Fruit fly (Drosophila melanogaster): ENCODE measurements around the gene clumsy.
A peak's percentile ranks its signal among the peaks of the same experiment; 100 is the strongest.

Gene clumsy

DNA sequence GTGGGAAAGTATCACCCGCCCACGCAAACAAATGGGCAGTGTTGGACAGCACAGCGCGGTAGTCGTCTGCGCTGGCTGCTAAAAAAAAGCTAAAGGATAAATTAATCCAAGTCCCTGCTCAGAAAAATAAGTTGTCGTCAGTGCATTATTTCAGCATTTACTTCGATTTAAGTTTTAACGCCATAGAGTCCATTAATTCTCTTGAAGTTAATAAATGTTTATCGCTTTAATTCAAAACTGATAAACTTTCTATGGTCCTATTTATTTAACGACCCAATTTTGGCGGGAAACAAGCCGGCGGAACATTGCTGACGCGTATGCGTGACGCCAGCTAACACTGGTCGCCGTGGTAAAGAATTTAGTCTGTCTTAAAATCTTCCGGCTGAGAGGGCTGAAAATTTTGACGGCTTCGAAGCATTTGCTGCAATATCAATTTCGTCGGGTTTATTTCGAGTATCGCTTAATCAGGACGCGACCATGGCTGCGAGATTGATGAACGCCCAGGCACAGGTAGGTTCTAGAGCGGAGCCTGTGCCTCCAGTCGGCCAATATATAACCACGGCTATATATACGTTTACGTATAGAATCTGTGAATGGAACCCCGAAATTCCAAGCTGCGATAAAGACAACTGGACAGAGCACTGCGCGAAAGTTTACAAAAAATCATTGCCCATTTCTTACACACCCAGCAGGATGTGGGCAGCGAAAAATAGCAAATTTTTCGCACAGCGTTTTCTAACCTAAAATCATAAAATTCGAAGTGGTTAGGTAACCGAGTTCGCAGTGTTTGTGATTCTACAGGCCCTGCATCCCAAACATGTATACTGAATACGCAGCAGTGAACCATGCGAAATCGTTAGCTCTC lies 37.8 kb upstream of the clumsy start, which contains the start of the genes mAcon1, CG43345 and CG43346 (continued):
- TF ChIP-seq dsx (GFP tag; optimal IDR thresholded peaks at IDR 0.05; ENCODE audit: poor library complexity, severe bottlenecking): no peak
- no peak for TF ChIP-seq CG32006 (GFP tag; optimal IDR thresholded peaks at IDR 0.05)
- TF ChIP-seq CG31627 (GFP tag; optimal IDR thresholded peaks at IDR 0.05): peak; percentile 94
- peak; percentile 84 for TF ChIP-seq OdsH (GFP tag; optimal IDR thresholded peaks at IDR 0.05)
- TF ChIP-seq Met (GFP tag; optimal IDR thresholded peaks at IDR 0.05): no peak
- peak; percentile 83 for TF ChIP-seq Eip75B (GFP tag; optimal IDR thresholded peaks at IDR 0.05)
- peak; percentile 87 for TF ChIP-seq topi (GFP tag; optimal IDR thresholded peaks at IDR 0.05)
- peak; percentile 56 for TF ChIP-seq Lpt (GFP tag; optimal IDR thresholded peaks at IDR 0.05)
- no peak for TF ChIP-seq Hr4 (GFP tag; optimal IDR thresholded peaks at IDR 0.05)
- peak; percentile 45; the same call in 1 of the 3 replicates for TF ChIP-seq CG6163 (GFP tag; IDR thresholded peaks at IDR 0.05)
- TF ChIP-seq Ets21C (GFP tag; optimal IDR thresholded peaks at IDR 0.05): no peak
- peak; percentile 68 for TF ChIP-seq CG3032 (tag; optimal IDR thresholded peaks at IDR 0.05)
- TF ChIP-seq CG11902 (GFP tag; optimal IDR thresholded peaks at IDR 0.05): peak; percentile 77
- peak; percentile 82 for TF ChIP-seq acj6 (GFP tag; optimal IDR thresholded peaks at IDR 0.05)
- TF ChIP-seq pdm3 (GFP tag; optimal IDR thresholded peaks at IDR 0.05): no peak
- TF ChIP-seq lz (GFP tag; optimal IDR thresholded peaks at IDR 0.05): peak; percentile 90
- peak; percentile 79 for TF ChIP-seq CG6792 (GFP tag; optimal IDR thresholded peaks at IDR 0.05)
- TF ChIP-seq CG9139 (GFP tag; optimal IDR thresholded peaks at IDR 0.05): peak; percentile 65
- TF ChIP-seq salr (GFP tag; optimal IDR thresholded peaks at IDR 0.05): peak; percentile 57 to 66
- peak; percentile 80 for TF ChIP-seq Sox15 (GFP tag; optimal IDR thresholded peaks at IDR 0.05)

DNA sequence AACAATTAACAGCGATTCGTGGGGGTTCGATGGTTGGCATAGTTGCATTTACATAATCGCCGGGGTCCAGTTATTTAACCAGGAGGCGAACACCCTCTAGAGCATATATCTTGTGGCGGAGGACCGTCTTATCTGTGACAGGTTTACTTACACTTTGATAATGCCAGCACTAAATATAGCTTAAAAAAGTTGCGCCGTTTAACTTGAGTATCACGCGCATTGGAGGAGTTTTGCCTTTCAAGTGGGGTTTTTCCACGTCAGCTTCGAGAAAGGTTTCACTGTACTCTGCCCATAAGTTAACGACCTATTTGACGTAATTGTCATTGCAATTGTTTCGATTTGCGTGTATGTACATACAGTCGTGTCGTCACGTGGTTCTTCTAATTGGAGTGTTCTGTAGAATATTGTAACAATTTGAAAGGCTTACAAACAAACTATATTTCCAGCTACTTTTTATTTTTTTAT lies 37.1 kb upstream of the clumsy start:
- TF ChIP-seq vri (GFP tag; optimal IDR thresholded peaks at IDR 0.05) (peak; percentile 71), CG8119 (GFP tag; IDR thresholded peaks at IDR 0.05) (no peak)

DNA sequence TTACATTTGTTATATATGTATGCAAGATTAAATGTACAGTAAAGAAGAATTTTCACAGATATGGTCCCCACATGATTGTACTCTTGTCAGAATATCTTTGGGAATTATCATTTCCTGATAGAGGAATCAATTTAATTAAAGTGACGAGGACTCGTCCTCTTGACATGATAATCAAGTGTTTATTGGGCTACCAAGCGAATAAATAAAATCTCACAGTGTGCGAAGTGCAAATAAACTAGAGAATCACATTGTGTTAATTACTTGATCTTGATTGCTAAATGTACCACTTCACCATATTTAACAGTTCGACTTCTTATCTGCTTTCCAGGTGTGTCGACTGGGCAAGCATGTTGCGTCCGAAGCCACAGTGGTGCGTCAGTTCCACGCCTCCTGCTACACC lies 36.4 kb upstream of the clumsy start:
- no peak for TF ChIP-seq CG10669 (GFP tag; optimal IDR thresholded peaks at IDR 0.05)
- no peak for TF ChIP-seq Eip78C (GFP tag)
- TF ChIP-seq CG8119 (GFP tag; IDR thresholded peaks at IDR 0.05): no peak
- no peak for TF ChIP-seq Sox102F (GFP tag; optimal IDR thresholded peaks at IDR 0.05)
- TF ChIP-seq svp (GFP tag): peak; percentile 69
- TF ChIP-seq CG6276 (GFP tag; optimal IDR thresholded peaks at IDR 0.05): no peak

DNA sequence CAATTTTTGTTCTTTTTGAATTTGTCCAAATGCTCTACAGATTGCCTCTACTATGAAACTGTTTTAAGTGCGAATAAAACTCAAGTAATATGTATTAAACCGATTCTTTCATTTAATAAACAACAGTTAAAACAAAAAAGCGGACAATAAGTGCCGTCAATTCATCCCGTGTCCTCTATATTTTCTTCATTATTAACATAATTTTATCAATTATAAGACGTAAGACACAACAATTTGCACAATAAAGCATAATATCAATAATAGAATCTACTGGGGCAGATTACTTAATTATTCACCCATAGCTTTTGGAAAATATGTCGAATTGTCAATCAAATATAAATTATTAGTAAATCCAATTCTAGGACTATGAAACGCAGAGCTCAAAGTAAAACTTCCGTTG lies 33.4 kb upstream of the clumsy start, which contains the start of gene CG31627:
CG31627 (plus strand) TSS at position 301 of the 400 bp plus-strand sequence.
- TF ChIP-seq ss (GFP tag; optimal IDR thresholded peaks at IDR 0.05) (no peak), achi (GFP tag; optimal IDR thresholded peaks at IDR 0.05) (no peak), acj6 (GFP tag; optimal IDR thresholded peaks at IDR 0.05) (no peak), CG8632 (GFP tag; optimal IDR thresholded peaks at IDR 0.05) (no peak), dsx (GFP tag; optimal IDR thresholded peaks at IDR 0.05; ENCODE audit: poor library complexity, severe bottlenecking) (no peak), cyc (GFP tag; optimal IDR thresholded peaks at IDR 0.05) (no peak)

DNA sequence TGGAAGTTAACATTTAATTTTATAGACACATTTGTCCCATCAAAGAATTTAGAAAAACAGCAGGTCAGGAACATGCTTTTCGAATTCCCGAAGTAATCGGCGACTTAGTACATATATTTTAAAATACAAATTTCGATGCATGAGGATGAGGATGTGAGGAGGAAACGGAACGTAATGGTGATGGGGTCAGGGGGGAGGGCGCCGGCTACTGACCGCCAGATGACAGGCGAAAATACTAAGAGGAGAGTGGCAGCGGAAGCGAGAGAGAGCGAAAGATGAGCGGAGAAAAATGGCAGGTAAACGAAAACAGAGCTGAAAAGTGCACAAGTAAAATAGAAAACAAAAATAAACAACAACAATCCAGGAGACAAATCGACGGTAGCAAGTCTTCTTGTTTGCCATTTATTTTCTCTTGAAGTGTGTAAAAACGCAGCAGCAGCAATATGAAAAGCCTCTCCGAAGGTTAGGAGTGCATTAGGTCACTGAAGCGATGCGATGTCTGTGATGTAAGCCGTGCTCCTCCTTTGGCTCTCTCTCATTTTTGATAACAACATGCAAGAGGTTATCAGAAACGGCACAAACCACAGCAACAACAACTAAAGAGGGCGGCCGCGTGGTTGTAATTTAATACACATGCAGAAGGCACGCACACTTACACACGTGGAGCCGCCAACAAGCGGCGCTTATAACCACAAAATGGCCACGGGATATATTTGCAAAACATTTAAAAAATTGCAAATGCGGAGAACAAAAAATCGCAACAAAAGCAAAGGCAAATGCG lies 27.7 kb upstream of the clumsy start:
- TF ChIP-seq lz (GFP tag; optimal IDR thresholded peaks at IDR 0.05): no peak
- TF ChIP-seq Eip75B (GFP tag; optimal IDR thresholded peaks at IDR 0.05): no peak
- no peak for TF ChIP-seq fd59A (GFP tag; optimal IDR thresholded peaks at IDR 0.05)
- TF ChIP-seq vri (GFP tag; optimal IDR thresholded peaks at IDR 0.05): peak; percentile 81
- TF ChIP-seq CG6163 (GFP tag; IDR thresholded peaks at IDR 0.05): no peak
- TF ChIP-seq svp (GFP tag): peak; percentile 100

All from whole organism, prepupa.